Fruit fly (Drosophila melanogaster) whole organism, embryonic: ENCODE results near the gene Lcp65Ac.

Experiments
- CG11247 ChIP-seq: fragments of 200-800 bp; sonication (Bioruptor generic); IDR thresholded peaks from 2 replicates; pipeline ENCODE4 v1.3.6; 2022; ENCODE audit warnings: missing biosample characterization, missing genetic modification characterization
- CG1792 ChIP-seq: fragments of 200-800 bp; sonication (Bioruptor generic); optimal IDR thresholded peaks from 2 replicates; lab custom pipeline; 2016; ENCODE audit warnings: missing biosample characterization, missing genetic modification characterization
- CG2199 ChIP-seq: fragments of 200-800 bp; sonication (Bioruptor generic); IDR thresholded peaks from 3 replicates; pipeline ENCODE4 v1.3.6; 2022; ENCODE audit warnings: missing biosample characterization, missing genetic modification characterization
- CG34422 ChIP-seq: fragments of 200-800 bp; sonication (Bioruptor generic); IDR thresholded peaks from 3 replicates; pipeline ENCODE4 v1.3.6; 2022; ENCODE audit warnings: missing biosample characterization, missing genetic modification characterization
- CG4707 ChIP-seq: fragments of 200-800 bp; sonication (Bioruptor generic); optimal IDR thresholded peaks from 2 replicates; lab custom pipeline; 2018; ENCODE audit warnings: missing biosample characterization, mild to moderate bottlenecking, missing genetic modification characterization, moderate library complexity
- CG4730 ChIP-seq: fragments of 200-800 bp; sonication (Bioruptor generic); IDR thresholded peaks from 2 replicates; pipeline ENCODE4 v1.3.6; 2022; ENCODE audit warnings: missing biosample characterization, missing genetic modification characterization
- CG8924 ChIP-seq: fragments of 200-800 bp; optimal IDR thresholded peaks from 3 replicates; lab custom pipeline; 2019; ENCODE audit warnings: missing biosample characterization, mild to moderate bottlenecking, missing genetic modification characterization, moderate library complexity
- CkIIα-i1 ChIP-seq: fragments of 200-800 bp; sonication (Bioruptor generic); IDR thresholded peaks from 2 replicates; pipeline ENCODE4 v1.3.6; 2022; ENCODE audit warnings: missing biosample characterization, missing genetic modification characterization
- MTF-1 ChIP-seq: fragments of 200-800 bp; sonication (Bioruptor generic); optimal IDR thresholded peaks from 2 replicates; lab custom pipeline; 2018; ENCODE audit warnings: missing biosample characterization, mild to moderate bottlenecking, missing genetic modification characterization, borderline replicate concordance
- croc ChIP-seq: fragments of 200-800 bp; sonication (Bioruptor generic); conservative IDR thresholded peaks from 3 replicates; pipeline ENCODE4 v1.3.6; 2022; ENCODE audit warnings: missing biosample characterization, missing genetic modification characterization
- exex ChIP-seq: fragments of 200-800 bp; sonication (Bioruptor generic); optimal IDR thresholded peaks from 4 replicates; lab custom pipeline; 2018; ENCODE audit warnings: missing biosample characterization, mild to moderate bottlenecking, missing genetic modification characterization, moderate library complexity
- nom ChIP-seq: fragments of 200-800 bp; sonication (Bioruptor generic); optimal IDR thresholded peaks from 2 replicates; lab custom pipeline; 2017; ENCODE audit warnings: missing biosample characterization, missing genetic modification characterization, mild to moderate bottlenecking, moderate library complexity, missing genetic modification reagents
- pho ChIP-seq: fragments of 200-800 bp; sonication (Bioruptor generic); optimal IDR thresholded peaks from 2 replicates; lab custom pipeline; 2016; ENCODE audit warnings: missing biosample characterization, missing genetic modification characterization
- usp ChIP-seq: fragments of >200 bp; optimal IDR thresholded peaks from 2 replicates; lab custom pipeline; 2017; ENCODE audit warnings: missing biosample characterization, missing genetic modification characterization

dm6 chr3L:6104551-6104950 is 40.1 kb upstream of the Lcp65Ac start:
- TF ChIP-seq pho (GFP tag; lab: Kevin White, UChicago) (no peak), exex (tag; lab: Kevin White, UChicago) (no peak), CG11247 (GFP tag; lab: Robert Waterston, UW) (no peak), MTF-1 (GFP tag; lab: Kevin White, UChicago) (no peak), CG4730 (GFP tag; lab: Robert Waterston, UW) (no peak), CkIIα-i1 (GFP tag; lab: Robert Waterston, UW) (no peak), CG1792 (no peak), CG2199 (GFP tag; lab: Robert Waterston, UW) (no peak), CG4707 (no peak), CG34422 (GFP tag; lab: Robert Waterston, UW) (no peak), nom (no peak), CG8924 (tag; lab: Kevin White, UChicago) (no peak), usp (no peak), croc (GFP tag; lab: Robert Waterston, UW) (no peak)
